Fruit fly (Drosophila melanogaster) Kc167 (cell line): ENCODE data around the gene Ggt-1.

ENCODE experiments used
- Myc ChIP-seq: fragments of >200 bp; optimal IDR thresholded peaks from 2 replicates; lab custom pipeline; 2017; ENCODE audit warnings: missing external identifiers
- Sin3A ChIP-seq: fragments of >200 bp; optimal IDR thresholded peaks from 2 replicates; lab custom pipeline; 2018; ENCODE audit warnings: missing external identifiers
- h ChIP-seq: fragments of >200 bp; optimal IDR thresholded peaks from 3 replicates; lab custom pipeline; 2018; ENCODE audit warnings: missing external identifiers
- insv ChIP-seq: fragments of >200 bp; optimal IDR thresholded peaks from 3 replicates; lab custom pipeline; 2018; ENCODE audit warnings: missing external identifiers
- psq ChIP-seq: fragments of >200 bp; optimal IDR thresholded peaks from 2 replicates; lab custom pipeline; 2017; ENCODE audit warnings: missing external identifiers
- ttk ChIP-seq: sonication (Bioruptor generic); optimal IDR thresholded peaks from 2 replicates; lab custom pipeline; 2017; ENCODE audit warnings: missing external identifiers

Gene Ggt-1

dm6 chrX:18491941-18492340 lies 20.4 kb downstream of the Ggt-1 start, which contains the start of gene CG15044:
Gene CG15044, minus strand, starts transcription at chrX:18492006.
- TF ChIP-seq Sin3A (lab: Kevin White, UChicago) = no peak
- TF ChIP-seq h = no peak
- TF ChIP-seq ttk (lab: Kevin White, UChicago) = no peak
- no peak for TF ChIP-seq insv (lab: Kevin White, UChicago)
- TF ChIP-seq psq (lab: Kevin White, UChicago) = no peak
- no peak for TF ChIP-seq Myc (lab: Kevin White, UChicago)

- TF ChIP-seq h = no peak
- TF ChIP-seq Myc (lab: Kevin White, UChicago) = no peak
- no peak for TF ChIP-seq Sin3A (lab: Kevin White, UChicago)
- no peak for TF ChIP-seq insv (lab: Kevin White, UChicago)
- no peak for TF ChIP-seq ttk (lab: Kevin White, UChicago)
- TF ChIP-seq psq (lab: Kevin White, UChicago) = no peak
Observed at dm6 chrX:18489509-18489908, 22.8 kb downstream of the Ggt-1 start, which contains the start of gene CG15046. Gene CG15046, minus strand, starts transcription at chrX:18489620.

- TF ChIP-seq psq (lab: Kevin White, UChicago) (no peak), Myc (lab: Kevin White, UChicago) (no peak), insv (lab: Kevin White, UChicago) (no peak), Sin3A (lab: Kevin White, UChicago) (no peak), ttk (lab: Kevin White, UChicago) (no peak), h (no peak)
Observed at dm6 chrX:18486356-18487059, 25.8 kb downstream of the Ggt-1 start, which contains the start of gene psh. Gene psh, minus strand, starts transcription at chrX:18486921.

- no peak for TF ChIP-seq Myc (lab: Kevin White, UChicago)
- no peak for TF ChIP-seq insv (lab: Kevin White, UChicago)
- no peak for TF ChIP-seq Sin3A (lab: Kevin White, UChicago)
- TF ChIP-seq psq (lab: Kevin White, UChicago) = no peak
- TF ChIP-seq h = no peak
Observed at dm6 chrX:18483261-18484218, 28.8 kb downstream of the Ggt-1 start, which contains the start of gene Hayan. Gene Hayan, minus strand, starts transcription at chrX:18483772.

dm6 chrX:18482537-18482936 lies 29.8 kb downstream of the Ggt-1 start:
- TF ChIP-seq h (no peak), ttk (lab: Kevin White, UChicago) (no peak), Myc (lab: Kevin White, UChicago) (no peak), psq (lab: Kevin White, UChicago) (no peak), insv (lab: Kevin White, UChicago) (no peak), Sin3A (lab: Kevin White, UChicago) (no peak)

- no peak for TF ChIP-seq Myc (lab: Kevin White, UChicago)
- no peak for TF ChIP-seq insv (lab: Kevin White, UChicago)
- peak; percentile 99 for TF ChIP-seq psq (lab: Kevin White, UChicago)
Observed at dm6 chrX:18479307-18480134, 32.8 kb downstream of the Ggt-1 start, which contains the start of gene CG32547. Gene CG32547, minus strand, starts transcription at chrX:18479487.

dm6 chrX:18467881-18468280 lies 44.4 kb downstream of the Ggt-1 start:
- TF ChIP-seq Myc (lab: Kevin White, UChicago) (no peak), Sin3A (lab: Kevin White, UChicago) (no peak), h (no peak), psq (lab: Kevin White, UChicago) (no peak), ttk (lab: Kevin White, UChicago) (no peak), insv (lab: Kevin White, UChicago) (no peak)

- TF ChIP-seq insv (lab: Kevin White, UChicago) (no peak), ttk (lab: Kevin White, UChicago) (no peak), Myc (lab: Kevin White, UChicago) (no peak), h (no peak), psq (lab: Kevin White, UChicago) (no peak), Sin3A (lab: Kevin White, UChicago) (no peak)
Observed at dm6 chrX:18460318-18460717, 52.0 kb downstream of the Ggt-1 start, which contains the start of gene CG43843. Gene CG43843, minus strand, starts transcription at chrX:18460418.
